Worm (Caenorhabditis elegans): ENCODE measurements around the gene slfl-4.
"Not testable (repeated sequence)": the region's sequence is repeated elsewhere in the genome, so short reads cannot be mapped to it uniquely, and the experiment has no call there.

- not testable (repeated sequence) for TF ChIP-seq unc-120 (tag; optimal IDR thresholded peaks at IDR 0.05; ENCODE audit: poor library complexity, severe bottlenecking); pha-4 (tag; optimal IDR thresholded peaks at IDR 0.05); nhr-28 (tag; optimal IDR thresholded peaks at IDR 0.05); nhr-237 (tag; optimal IDR thresholded peaks at IDR 0.05); lin-13 (tag; optimal IDR thresholded peaks at IDR 0.05); lin-32 (GFP tag; optimal IDR thresholded peaks at IDR 0.05); sptf-1 (tag; optimal IDR thresholded peaks at IDR 0.05); ztf-11 (tag; optimal IDR thresholded peaks at IDR 0.05); ceh-83 (GFP tag; optimal IDR thresholded peaks at IDR 0.05); nhr-12 (tag; optimal IDR thresholded peaks at IDR 0.05)
Observed at ce11 chrIV:5226552-5226951, 47.8 kb upstream of the slfl-4 start, which contains the start of gene nsph-4.1.
